Worm (Caenorhabditis elegans): Measurements from ENCODE around the gene ZK688.11.

ZK688.11 gene

DNA sequence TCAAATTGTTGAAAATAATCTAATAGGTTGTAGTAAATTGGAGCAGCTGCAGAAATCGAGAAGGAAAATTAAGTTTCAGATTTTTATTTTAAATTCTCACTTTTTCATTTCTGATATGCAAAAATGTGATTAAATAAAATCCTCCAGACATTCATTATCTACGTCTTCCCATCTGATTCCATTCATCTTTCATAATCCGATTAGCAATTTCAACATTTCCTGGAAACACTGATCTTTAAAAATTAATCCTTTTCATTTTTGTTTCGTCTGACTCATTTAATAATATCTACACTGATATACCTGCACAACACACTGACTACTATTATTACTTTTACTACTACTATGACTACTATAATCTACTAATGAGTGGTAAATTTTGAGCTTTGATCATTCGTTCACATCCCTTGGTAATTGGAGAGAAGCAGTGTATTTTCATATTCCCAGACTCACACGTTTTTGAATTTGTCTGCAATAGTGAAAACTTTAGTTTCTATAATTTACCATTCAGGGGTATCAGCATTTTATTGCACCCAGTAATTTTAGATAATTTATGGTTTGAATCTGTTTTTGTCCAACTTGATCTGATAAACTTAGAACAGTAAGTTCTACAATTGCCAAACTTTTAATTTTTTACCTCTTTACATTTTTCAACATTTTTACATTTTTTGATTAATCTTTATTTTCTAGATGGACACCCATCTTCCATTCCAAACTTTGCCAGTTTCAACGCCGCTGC, 45.7 kb downstream of the ZK688.11 start, which contains the start of gene ceh-23:
Gene ceh-23 (plus strand): TSS at position 686 of the 736 bp plus-strand sequence.
- no peak for TF ChIP-seq ceh-34 (tag; optimal IDR thresholded peaks at IDR 0.05)
- no peak for TF ChIP-seq pros-1 (tag; optimal IDR thresholded peaks at IDR 0.05)
- TF ChIP-seq nfya-1 (tag; optimal IDR thresholded peaks at IDR 0.05): no peak
- no peak for TF ChIP-seq K09A11.1 (tag; optimal IDR thresholded peaks at IDR 0.05; ENCODE audit: insufficient read depth)
- TF ChIP-seq hlh-15 (tag; optimal IDR thresholded peaks at IDR 0.05): no peak
- no peak for TF ChIP-seq hlh-30 (tag; optimal IDR thresholded peaks at IDR 0.05; ENCODE audit: insufficient read depth)
- TF ChIP-seq lin-11 (tag; optimal IDR thresholded peaks at IDR 0.05): no peak
- no peak for TF ChIP-seq ref-2 (tag; optimal IDR thresholded peaks at IDR 0.05)
- no peak for TF ChIP-seq zip-5 (tag; optimal IDR thresholded peaks at IDR 0.05)
- TF ChIP-seq pha-2 (tag; optimal IDR thresholded peaks at IDR 0.05): no peak
- no peak for TF ChIP-seq tbx-7 (tag; optimal IDR thresholded peaks at IDR 0.05)
- no peak for TF ChIP-seq odd-2 (tag; optimal IDR thresholded peaks at IDR 0.05)
- no peak for TF ChIP-seq hlh-13 (GFP tag; optimal IDR thresholded peaks at IDR 0.05)
- no peak for TF ChIP-seq unc-42 (tag; optimal IDR thresholded peaks at IDR 0.05)
- TF ChIP-seq pax-1 (tag; optimal IDR thresholded peaks at IDR 0.05): no peak
- no peak for TF ChIP-seq C38D4.7 (GFP tag; optimal IDR thresholded peaks at IDR 0.05)
- TF ChIP-seq sox-4 (tag; optimal IDR thresholded peaks at IDR 0.05): no peak

DNA sequence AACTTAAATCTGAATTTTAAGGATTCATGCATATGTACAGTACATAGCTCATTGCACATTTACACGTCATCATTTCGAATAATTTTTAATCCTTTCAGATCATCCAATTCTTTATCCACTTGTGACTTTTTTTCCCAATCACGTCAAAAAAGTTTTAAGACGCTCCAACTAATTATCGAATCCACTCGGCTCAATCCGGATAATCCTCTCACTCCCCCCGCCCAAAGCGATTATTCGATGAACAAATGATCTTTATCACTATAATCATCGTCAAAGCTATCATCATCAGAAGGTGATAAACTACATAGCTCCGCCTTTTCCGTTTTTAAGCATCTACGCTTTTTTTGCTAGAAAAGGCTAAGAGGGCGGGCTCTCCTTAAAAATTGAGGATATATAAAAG, 47.2 kb downstream of the ZK688.11 start:
- TF ChIP-seq tbx-2 (tag; optimal IDR thresholded peaks at IDR 0.05) (no peak), ceh-34 (tag; optimal IDR thresholded peaks at IDR 0.05) (no peak), T23F11.4 (GFP tag; optimal IDR thresholded peaks at IDR 0.05) (no peak), sox-4 (tag; optimal IDR thresholded peaks at IDR 0.05) (no peak), fkh-10 (GFP tag; optimal IDR thresholded peaks at IDR 0.05) (no peak), ceh-6 (GFP tag; optimal IDR thresholded peaks at IDR 0.05) (no peak), ceh-30 (tag; optimal IDR thresholded peaks at IDR 0.05) (no peak), elt-2 (tag; optimal IDR thresholded peaks at IDR 0.05) (no peak), ama-1 (optimal IDR thresholded peaks at IDR 0.05) (no peak), ceh-19 (GFP tag; optimal IDR thresholded peaks at IDR 0.05) (no peak), dve-1 (tag; optimal IDR thresholded peaks at IDR 0.05) (no peak), ceh-18 (tag; optimal IDR thresholded peaks at IDR 0.05) (no peak), nhr-11 (tag; optimal IDR thresholded peaks at IDR 0.05) (no peak), sox-2 (GFP tag; IDR thresholded peaks at IDR 0.05) (no peak), F13H6.1 (tag; optimal IDR thresholded peaks at IDR 0.05) (no peak)

DNA sequence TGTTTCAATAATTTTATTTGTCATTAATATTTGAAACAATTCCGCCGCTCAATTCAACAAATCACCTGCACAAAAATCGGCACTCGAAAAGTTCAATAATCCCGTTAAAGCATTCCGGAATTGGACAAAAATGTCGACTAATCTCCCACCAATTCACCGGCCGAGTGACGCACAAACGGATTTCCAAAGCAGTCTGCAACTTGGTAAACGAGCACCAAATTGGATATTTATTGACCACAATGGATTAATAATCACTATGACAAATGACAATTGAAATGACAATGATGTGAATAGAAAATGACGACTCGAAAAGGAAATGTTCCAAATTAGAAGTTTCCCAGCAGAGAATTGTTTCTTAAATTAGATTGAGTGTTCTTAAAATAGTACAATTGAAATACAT, 49.1 kb downstream of the ZK688.11 start:
- TF ChIP-seq ceh-22 (tag; optimal IDR thresholded peaks at IDR 0.05): no peak
- no peak for TF ChIP-seq elt-2 (tag; optimal IDR thresholded peaks at IDR 0.05)
- TF ChIP-seq pqm-1 (tag; optimal IDR thresholded peaks at IDR 0.05): no peak
- no peak for TF ChIP-seq ceh-48 (tag; optimal IDR thresholded peaks at IDR 0.05)
- TF ChIP-seq C38D4.7 (GFP tag; optimal IDR thresholded peaks at IDR 0.05): no peak
- no peak for TF ChIP-seq ceh-31 (tag; optimal IDR thresholded peaks at IDR 0.05)
- TF ChIP-seq ceh-14 (tag; optimal IDR thresholded peaks at IDR 0.05): no peak
- TF ChIP-seq K02D7.2 (tag; optimal IDR thresholded peaks at IDR 0.05): no peak
- TF ChIP-seq hlh-6 (tag; optimal IDR thresholded peaks at IDR 0.05): no peak
- TF ChIP-seq hlh-8 (tag; optimal IDR thresholded peaks at IDR 0.05): no peak
- no peak for TF ChIP-seq F13H6.1 (tag; optimal IDR thresholded peaks at IDR 0.05)
- TF ChIP-seq npax-4 (tag; optimal IDR thresholded peaks at IDR 0.05): no peak
